Fruit fly (Drosophila melanogaster): ENCODE data around the gene betaTub85D.

betaTub85D gene

DNA sequence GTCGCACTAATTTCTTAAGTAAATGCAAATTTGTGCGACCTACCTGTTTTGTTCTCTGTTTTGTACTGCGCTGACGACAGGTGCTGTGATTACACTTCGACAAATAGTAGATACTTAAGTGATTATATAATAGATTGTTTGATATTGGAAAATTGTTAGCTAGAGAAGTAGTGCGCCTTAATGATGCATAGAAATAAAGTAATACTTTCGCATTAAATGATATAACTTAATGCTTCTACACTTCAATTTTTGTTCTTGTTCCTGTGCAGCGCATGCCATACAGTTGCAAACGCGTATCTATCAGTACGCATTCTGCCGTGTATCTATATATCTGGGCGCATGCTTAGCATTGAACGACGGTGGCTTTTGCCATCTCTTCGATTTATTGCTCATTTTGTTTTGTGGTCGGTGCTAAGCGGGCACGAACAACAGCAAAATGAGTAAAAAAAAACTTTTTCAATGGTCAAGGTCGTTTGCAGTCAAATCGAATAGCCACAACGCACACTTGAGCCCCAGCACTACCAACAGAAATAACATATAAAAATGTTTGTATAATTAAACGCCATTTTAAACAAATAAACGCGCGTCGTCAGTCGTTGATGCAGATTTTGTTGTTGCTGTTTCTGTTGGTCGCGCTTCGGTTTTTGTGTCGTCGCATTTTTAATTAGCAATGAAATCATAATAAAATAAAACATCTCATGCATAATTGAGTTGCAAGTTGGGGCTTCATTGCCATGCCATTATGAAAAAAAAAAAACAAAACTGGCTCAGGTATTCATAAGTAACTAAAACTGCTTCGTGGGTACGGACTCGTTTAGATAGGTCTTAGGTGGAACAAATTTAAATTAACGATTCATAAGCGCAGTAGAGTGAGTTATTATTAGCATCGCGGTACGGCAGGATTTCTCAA lies 20.5 kb upstream of the betaTub85D start:
- TF ChIP-seq cic (GFP tag; optimal IDR thresholded peaks at IDR 0.05) (peak; percentile 16), Mnt (GFP tag; optimal IDR thresholded peaks at IDR 0.05) (peak; percentile 5), CG7045 (GFP tag; optimal IDR thresholded peaks at IDR 0.05) (peak; percentile 69), bab1 (GFP tag; optimal IDR thresholded peaks at IDR 0.05) (no peak), toe (GFP tag; optimal IDR thresholded peaks at IDR 0.05) (no peak), kay (GFP tag; ENCODE audit: borderline replicate concordance) (peak; percentile 75), CG14711 (tag; optimal IDR thresholded peaks at IDR 0.05) (peak; percentile 14), CG33017 (tag; optimal IDR thresholded peaks at IDR 0.05) (peak; percentile 45), CG7101 (tag; optimal IDR thresholded peaks at IDR 0.05) (peak; percentile 32)

DNA sequence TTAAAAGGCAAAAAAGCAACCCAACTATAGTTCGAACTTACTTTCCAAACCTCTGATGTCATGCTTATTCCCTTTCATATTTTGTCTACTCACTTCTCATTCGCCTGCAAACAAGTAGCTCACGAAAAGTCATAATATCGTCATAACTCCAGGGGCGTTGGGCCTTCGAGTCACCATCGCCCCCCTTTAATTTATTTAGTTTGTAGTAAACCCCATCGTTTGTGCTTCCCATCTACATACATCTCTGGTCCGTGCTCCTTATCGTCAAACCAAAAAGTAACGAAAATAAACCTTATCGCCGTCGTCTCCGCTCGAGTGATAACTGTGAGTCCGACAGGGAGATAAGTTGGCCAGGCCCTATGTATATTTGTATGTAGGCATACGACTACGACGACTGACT lies 18.9 kb upstream of the betaTub85D start:
- peak; percentile 92 for TF ChIP-seq cic (GFP tag; optimal IDR thresholded peaks at IDR 0.05)
- peak; percentile 82 for TF ChIP-seq Clk (GFP tag; optimal IDR thresholded peaks at IDR 0.05)
- TF ChIP-seq bab1 (GFP tag; optimal IDR thresholded peaks at IDR 0.05), result no peak
- TF ChIP-seq CG14711 (tag; optimal IDR thresholded peaks at IDR 0.05), result peak; percentile 62
- peak; percentile 43 for TF ChIP-seq CG11617 (GFP tag; optimal IDR thresholded peaks at IDR 0.05)
- TF ChIP-seq Crg-1 (GFP tag; optimal IDR thresholded peaks at IDR 0.05), result no peak
- peak; percentile 98 for TF ChIP-seq kay (GFP tag; ENCODE audit: borderline replicate concordance)
- TF ChIP-seq cnc (optimal IDR thresholded peaks at IDR 0.05), result no peak
- TF ChIP-seq CG5204 (GFP tag; optimal IDR thresholded peaks at IDR 0.05), result no peak
- no peak for TF ChIP-seq CG1620 (GFP tag; optimal IDR thresholded peaks at IDR 0.05)
- peak; percentile 85 for TF ChIP-seq CG7101 (tag; optimal IDR thresholded peaks at IDR 0.05)
- peak; percentile 27 for TF ChIP-seq tj (GFP tag; optimal IDR thresholded peaks at IDR 0.05)
- peak; percentile 69 for TF ChIP-seq Mnt (GFP tag; optimal IDR thresholded peaks at IDR 0.05)
- TF ChIP-seq CG12768 (GFP tag; optimal IDR thresholded peaks at IDR 0.05), result peak; percentile 80
- peak; percentile 48 for TF ChIP-seq pad (GFP tag; optimal IDR thresholded peaks at IDR 0.05)
- TF ChIP-seq toe (GFP tag; optimal IDR thresholded peaks at IDR 0.05), result no peak
- TF ChIP-seq Hr96 (GFP tag; optimal IDR thresholded peaks at IDR 0.05), result peak; percentile 78
- no peak for TF ChIP-seq ovo (GFP tag; optimal IDR thresholded peaks at IDR 0.05)
- TF ChIP-seq CG7045 (GFP tag; optimal IDR thresholded peaks at IDR 0.05), result peak; percentile 82
- peak; percentile 85 for TF ChIP-seq CG33017 (tag; optimal IDR thresholded peaks at IDR 0.05)

DNA sequence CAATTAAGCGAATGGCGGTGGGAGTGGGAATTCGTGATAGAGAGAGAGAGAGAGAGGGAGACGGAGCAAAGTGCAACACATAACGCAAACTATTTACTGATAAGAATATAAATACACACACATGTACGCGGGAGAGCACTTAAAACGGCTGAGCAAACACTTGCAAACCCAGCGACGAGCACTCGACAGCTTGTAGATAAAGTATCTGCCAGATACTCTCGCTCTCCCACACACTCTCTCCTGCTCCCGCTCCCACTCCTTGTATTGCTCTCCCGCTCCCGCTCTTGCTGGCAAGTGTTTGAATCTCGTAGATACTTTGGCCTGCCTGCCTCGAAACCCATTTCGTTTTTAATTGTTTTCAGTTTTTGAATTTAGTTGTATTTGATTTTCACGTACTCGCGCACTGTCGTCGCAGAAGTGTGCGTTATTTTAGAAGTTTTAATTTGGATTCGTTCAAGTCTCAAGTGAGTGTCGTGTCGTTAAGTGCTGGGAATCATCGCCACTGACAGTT lies 18.2 kb upstream of the betaTub85D start:
- TF ChIP-seq CG5204 (GFP tag; optimal IDR thresholded peaks at IDR 0.05) (no peak), CG12768 (GFP tag; optimal IDR thresholded peaks at IDR 0.05) (peak; percentile 92), CG7101 (tag; optimal IDR thresholded peaks at IDR 0.05) (peak; percentile 65), CG33017 (tag; optimal IDR thresholded peaks at IDR 0.05) (peak; percentile 63), CG7045 (GFP tag; optimal IDR thresholded peaks at IDR 0.05) (peak; percentile 65), CG11617 (GFP tag; optimal IDR thresholded peaks at IDR 0.05) (peak; percentile 43), tj (GFP tag; optimal IDR thresholded peaks at IDR 0.05) (peak; percentile 74), ovo (GFP tag; optimal IDR thresholded peaks at IDR 0.05) (peak; percentile 65), cnc (optimal IDR thresholded peaks at IDR 0.05) (no peak), cic (GFP tag; optimal IDR thresholded peaks at IDR 0.05) (peak; percentile 90), pad (GFP tag; optimal IDR thresholded peaks at IDR 0.05) (peak; percentile 20), CG1620 (GFP tag; optimal IDR thresholded peaks at IDR 0.05) (no peak), Crg-1 (GFP tag; optimal IDR thresholded peaks at IDR 0.05) (no peak), Clk (GFP tag; optimal IDR thresholded peaks at IDR 0.05) (peak; percentile 46), kay (GFP tag; ENCODE audit: borderline replicate concordance) (no peak), CG14711 (tag; optimal IDR thresholded peaks at IDR 0.05) (peak; percentile 26), Mnt (GFP tag; optimal IDR thresholded peaks at IDR 0.05) (peak; percentile 75), bab1 (GFP tag; optimal IDR thresholded peaks at IDR 0.05) (peak; percentile 34), toe (GFP tag; optimal IDR thresholded peaks at IDR 0.05) (no peak), Hr96 (GFP tag; optimal IDR thresholded peaks at IDR 0.05) (peak; percentile 73)

DNA sequence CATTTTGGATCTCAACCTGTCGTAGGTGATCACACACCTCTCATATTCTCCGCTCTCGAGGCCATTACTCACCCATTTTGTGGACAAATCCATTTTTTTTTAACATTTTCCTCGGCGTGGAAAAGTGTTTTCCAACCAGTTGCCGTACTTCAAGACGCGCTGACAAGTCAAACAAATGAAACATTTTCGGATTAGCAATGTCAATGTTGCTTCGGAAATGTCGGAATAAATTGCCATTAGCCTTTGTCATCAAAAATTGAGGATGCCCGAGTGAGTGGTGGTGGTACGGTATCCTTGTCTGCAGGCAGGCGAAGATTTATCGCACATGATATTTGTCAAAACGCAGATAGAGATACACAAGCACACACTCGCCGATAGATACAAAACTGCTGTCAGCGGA lies 17.2 kb upstream of the betaTub85D start:
- TF ChIP-seq CG12768 (GFP tag; optimal IDR thresholded peaks at IDR 0.05) (no peak), toe (GFP tag; optimal IDR thresholded peaks at IDR 0.05) (no peak), CG1620 (GFP tag; optimal IDR thresholded peaks at IDR 0.05) (no peak), Clk (GFP tag; optimal IDR thresholded peaks at IDR 0.05) (no peak), Hr96 (GFP tag; optimal IDR thresholded peaks at IDR 0.05) (no peak), CG5204 (GFP tag; optimal IDR thresholded peaks at IDR 0.05) (no peak), CG11617 (GFP tag; optimal IDR thresholded peaks at IDR 0.05) (no peak), cic (GFP tag; optimal IDR thresholded peaks at IDR 0.05) (no peak), Mnt (GFP tag; optimal IDR thresholded peaks at IDR 0.05) (no peak), CG14711 (tag; optimal IDR thresholded peaks at IDR 0.05) (no peak), ovo (GFP tag; optimal IDR thresholded peaks at IDR 0.05) (no peak), pad (GFP tag; optimal IDR thresholded peaks at IDR 0.05) (no peak), tj (GFP tag; optimal IDR thresholded peaks at IDR 0.05) (no peak), kay (GFP tag; ENCODE audit: borderline replicate concordance) (no peak), CG7045 (GFP tag; optimal IDR thresholded peaks at IDR 0.05) (no peak), bab1 (GFP tag; optimal IDR thresholded peaks at IDR 0.05) (no peak)

DNA sequence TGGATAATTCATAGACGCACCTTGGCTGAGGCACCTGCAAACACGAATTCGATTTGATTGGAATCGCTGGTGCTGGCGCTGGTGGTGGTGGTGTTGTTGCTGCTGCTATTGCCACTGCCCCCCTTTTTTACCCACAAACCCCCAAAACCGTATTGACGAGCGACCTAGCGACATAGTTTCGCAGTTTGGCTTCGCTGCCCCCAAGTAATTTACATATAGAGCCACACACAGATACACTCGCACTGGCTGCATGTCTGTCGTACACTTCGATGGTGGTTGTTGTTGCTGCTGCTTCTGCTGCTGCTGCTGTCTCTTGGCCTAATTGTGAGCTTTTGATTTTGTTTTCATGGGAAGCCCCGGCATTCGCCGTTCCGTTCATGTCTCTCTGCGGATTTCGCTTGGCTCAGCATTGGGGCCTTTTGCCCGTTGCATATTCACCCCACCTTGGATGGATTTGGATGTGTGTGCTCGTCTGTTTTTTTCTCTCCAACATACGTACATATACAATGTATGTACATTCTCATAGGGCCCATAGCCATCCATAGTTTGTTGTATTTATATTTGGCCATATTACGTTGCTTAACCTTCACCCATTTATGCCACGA lies 14.1 kb upstream of the betaTub85D start:
- TF ChIP-seq pad (GFP tag; optimal IDR thresholded peaks at IDR 0.05) (no peak), bab1 (GFP tag; optimal IDR thresholded peaks at IDR 0.05) (no peak), tj (GFP tag; optimal IDR thresholded peaks at IDR 0.05) (peak; percentile 88), toe (GFP tag; optimal IDR thresholded peaks at IDR 0.05) (no peak), CG7045 (GFP tag; optimal IDR thresholded peaks at IDR 0.05) (no peak), CG1620 (GFP tag; optimal IDR thresholded peaks at IDR 0.05) (no peak), CG11617 (GFP tag; optimal IDR thresholded peaks at IDR 0.05) (no peak)

Measured in whole organism, adult.